Fruit fly (Drosophila melanogaster): ENCODE measurements around the gene CG18754.

CG18754 gene

dm6 chr3R:23677058-23677457 is 6.8 kb upstream of the CG18754 start, which contains the start of gene GILT3:
Gene GILT3, plus strand, starts transcription at chr3R:23677358.
- no peak for TF ChIP-seq MESR4 (GFP tag; optimal IDR thresholded peaks at IDR 0.05)
- peak; percentile 6 for TF ChIP-seq Med (GFP tag)
- TF ChIP-seq CG32532 (GFP tag; IDR thresholded peaks at IDR 0.05), result 0 out of 2 replicates have a peak, but pooled peaks have one; percentile 25
- TF ChIP-seq Poxn (GFP tag; IDR thresholded peaks at IDR 0.05), result no peak
- TF ChIP-seq CG13287 (GFP tag; IDR thresholded peaks at IDR 0.05; ENCODE audit: partially characterized antibody), result no peak
- no peak for TF ChIP-seq ci (GFP tag; IDR thresholded peaks at IDR 0.05)

- TF ChIP-seq ash1 (GFP tag; optimal IDR thresholded peaks at IDR 0.05) (no peak), emc (GFP tag; optimal IDR thresholded peaks at IDR 0.05) (no peak), eyg (GFP tag; optimal IDR thresholded peaks at IDR 0.05) (peak; percentile 29), CG16863 (GFP tag; optimal IDR thresholded peaks at IDR 0.05) (peak; percentile 51), Spps (tag; optimal IDR thresholded peaks at IDR 0.05) (peak; percentile 84), corto (GFP tag; optimal IDR thresholded peaks at IDR 0.05) (peak; percentile 55), lab (GFP tag; optimal IDR thresholded peaks at IDR 0.05) (peak; percentile 97), Bdp1 (GFP tag; optimal IDR thresholded peaks at IDR 0.05) (peak; percentile 49), fd102C (GFP tag; optimal IDR thresholded peaks at IDR 0.05) (no peak), Atf-2 (GFP tag; optimal IDR thresholded peaks at IDR 0.05) (peak; percentile 37), CG12769 (tag; optimal IDR thresholded peaks at IDR 0.05) (no peak), z (GFP tag; IDR thresholded peaks at IDR 0.05) (peak; percentile 36; the same call in 1 of the 3 replicates), Optix (GFP tag; IDR thresholded peaks at IDR 0.05) (peak; percentile 90), Xbp1 (GFP tag; optimal IDR thresholded peaks at IDR 0.05) (peak; percentile 89), Hr3 (GFP tag; optimal IDR thresholded peaks at IDR 0.05) (peak; percentile 89), CG13287 (GFP tag; IDR thresholded peaks at IDR 0.05; ENCODE audit: partially characterized antibody) (no peak), CG10267 (tag; optimal IDR thresholded peaks at IDR 0.05) (peak; percentile 87), toy (GFP tag; IDR thresholded peaks at IDR 0.05) (peak; percentile 48), sisA (GFP tag; IDR thresholded peaks at IDR 0.05) (peak; percentile 90), CG2875 (GFP tag; optimal IDR thresholded peaks at IDR 0.05) (peak; percentile 82), CG6175 (GFP tag; IDR thresholded peaks at IDR 0.05) (peak; percentile 39; the same call in 1 of the 3 replicates), Dfd (GFP tag; optimal IDR thresholded peaks at IDR 0.05) (peak in 1 of 2 experiments; percentile 41), CG4424 (GFP tag; optimal IDR thresholded peaks at IDR 0.05) (peak; percentile 92), CG8478 (optimal IDR thresholded peaks at IDR 0.05) (no peak), CG12236 (GFP tag; optimal IDR thresholded peaks at IDR 0.05) (no peak), stwl (tag; optimal IDR thresholded peaks at IDR 0.05) (peak; percentile 18), CG5180 (GFP tag; optimal IDR thresholded peaks at IDR 0.05) (peak; percentile 83), Abd-B (GFP tag; optimal IDR thresholded peaks at IDR 0.05) (peak; percentile 87), Poxn (GFP tag; IDR thresholded peaks at IDR 0.05) (peak; percentile 50; the same call in 1 of the 2 replicates), gsb (GFP tag; IDR thresholded peaks at IDR 0.05) (peak; percentile 83), btn (GFP tag; optimal IDR thresholded peaks at IDR 0.05) (no peak), Scr (GFP tag; IDR thresholded peaks at IDR 0.05; ENCODE audit: partially characterized antibody) (no peak), CG9437 (GFP tag; optimal IDR thresholded peaks at IDR 0.05) (peak; percentile 80), CG17328 (GFP tag; IDR thresholded peaks at IDR 0.05) (peak; percentile 94), CG30020 (tag; optimal IDR thresholded peaks at IDR 0.05) (peak; percentile 62), CG12104 (GFP tag; optimal IDR thresholded peaks at IDR 0.05) (peak; percentile 93), so (GFP tag; IDR thresholded peaks at IDR 0.05) (peak; percentile 92), CG11504 (tag; optimal IDR thresholded peaks at IDR 0.05) (peak; percentile 94), ham (GFP tag; IDR thresholded peaks at IDR 0.05) (0 out of 2 replicates have a peak, but pooled peaks have one; percentile 28), CG7839 (tag; optimal IDR thresholded peaks at IDR 0.05) (peak; percentile 95), mirr (GFP tag; optimal IDR thresholded peaks at IDR 0.05) (peak; percentile 3), CG7963 (GFP tag; IDR thresholded peaks at IDR 0.05; ENCODE audit: partially characterized antibody) (no peak), HLH54F (GFP tag; optimal IDR thresholded peaks at IDR 0.05) (peak; percentile 46)
These were observed 5.3 kb upstream of the CG18754 start, which contains the start of gene GILT2 for dm6 chr3R:23678349-23679193. Gene GILT2, plus strand, starts transcription at chr3R:23678895.
